Fruit fly (Drosophila melanogaster) whole organism, embryonic: ENCODE data around the gene Tmx3.

Experiments used
- Atf3 ChIP-seq: fragments of 200-800 bp; sonication (Bioruptor generic); optimal IDR thresholded peaks from 3 replicates; lab custom pipeline; 2016; ENCODE audit warnings: missing biosample characterization, missing genetic modification characterization
- Blimp-1 ChIP-seq: fragments of 200-800 bp; sonication (Bioruptor generic); optimal IDR thresholded peaks from 3 replicates; lab custom pipeline; 2018; ENCODE audit warnings: missing biosample characterization, missing genetic modification characterization, mild to moderate bottlenecking, moderate library complexity, missing genetic modification reagents
- CG10565 ChIP-seq: fragments of 200-800 bp; sonication (Bioruptor generic); optimal IDR thresholded peaks from 3 replicates; lab custom pipeline; 2016; ENCODE audit warnings: missing biosample characterization, mild to moderate bottlenecking, missing genetic modification characterization
- CG11247 ChIP-seq: fragments of 200-800 bp; sonication (Bioruptor generic); IDR thresholded peaks from 2 replicates; pipeline ENCODE4 v1.3.6; 2022; ENCODE audit warnings: missing biosample characterization, missing genetic modification characterization
- CG11696 ChIP-seq: fragments of 200-800 bp; sonication (Bioruptor generic); IDR thresholded peaks from 2 replicates; pipeline ENCODE4 v1.3.6; 2022; ENCODE audit warnings: missing biosample characterization, missing genetic modification characterization
- CG11723 ChIP-seq: fragments of 200-800 bp; sonication (Bioruptor generic); optimal IDR thresholded peaks from 2 replicates; lab custom pipeline; 2017; ENCODE audit warnings: missing biosample characterization, mild to moderate bottlenecking, missing genetic modification characterization
- CG12155 ChIP-seq: fragments of 200-800 bp; sonication (Bioruptor generic); optimal IDR thresholded peaks from 3 replicates; lab custom pipeline; 2016; ENCODE audit warnings: missing biosample characterization, missing genetic modification characterization
- CG12236 ChIP-seq: fragments of 200-800 bp; sonication (Bioruptor generic); optimal IDR thresholded peaks from 2 replicates; lab custom pipeline; 2016; ENCODE audit warnings: missing biosample characterization, missing genetic modification characterization
- CG1602 ChIP-seq: fragments of 200-800 bp; sonication (Bioruptor generic); optimal IDR thresholded peaks from 3 replicates; lab custom pipeline; 2016; ENCODE audit warnings: missing biosample characterization, missing genetic modification characterization
- CG16779 ChIP-seq: fragments of 200-800 bp; sonication (Bioruptor generic); IDR thresholded peaks from 2 replicates; pipeline ENCODE4 v1.3.6; 2022; ENCODE audit warnings: missing biosample characterization, missing genetic modification characterization
- CG17359 ChIP-seq: fragments of 200-800 bp; sonication (Bioruptor generic); optimal IDR thresholded peaks from 3 replicates; lab custom pipeline; 2018; ENCODE audit warnings: missing biosample characterization, mild to moderate bottlenecking, missing genetic modification characterization, moderate library complexity
- CG17361 ChIP-seq: fragments of 200-800 bp; sonication (Bioruptor generic); IDR thresholded peaks from 3 replicates; pipeline ENCODE4 v1.3.6; 2022; ENCODE audit warnings: missing biosample characterization, missing genetic modification characterization
- CG2202 ChIP-seq: fragments of 200-800 bp; sonication (Bioruptor generic); optimal IDR thresholded peaks from 2 replicates; lab custom pipeline; 2018; ENCODE audit warnings: missing biosample characterization, mild to moderate bottlenecking, missing genetic modification characterization
- CG2875 ChIP-seq: fragments of 200-800 bp; sonication (Bioruptor generic); optimal IDR thresholded peaks from 2 replicates; lab custom pipeline; 2017; ENCODE audit warnings: missing biosample characterization, mild to moderate bottlenecking, missing genetic modification characterization, missing genetic modification reagents
- CG31224 ChIP-seq: fragments of 200-800 bp; sonication (Bioruptor generic); IDR thresholded peaks from 2 replicates; pipeline ENCODE4 v1.3.6; 2022; ENCODE audit warnings: missing biosample characterization, missing genetic modification characterization
- CG31365 ChIP-seq: fragments of 200-800 bp; sonication (Bioruptor generic); optimal IDR thresholded peaks from 2 replicates; lab custom pipeline; 2018; ENCODE audit warnings: missing biosample characterization, mild to moderate bottlenecking, missing genetic modification characterization
- CG3281 ChIP-seq: fragments of 200-800 bp; sonication (Bioruptor generic); optimal IDR thresholded peaks from 3 replicates; lab custom pipeline; 2017; ENCODE audit warnings: missing biosample characterization, mild to moderate bottlenecking, missing genetic modification characterization
- CG34376 ChIP-seq: fragments of 200-800 bp; sonication (Bioruptor generic); optimal IDR thresholded peaks from 2 replicates; lab custom pipeline; 2018; ENCODE audit warnings: missing biosample characterization, mild to moderate bottlenecking, missing genetic modification characterization
- CG43689 ChIP-seq: fragments of 200-800 bp; sonication (Bioruptor generic); IDR thresholded peaks from 2 replicates; pipeline ENCODE4 v1.3.6; 2022; ENCODE audit warnings: missing biosample characterization, missing genetic modification characterization
- CG4424 ChIP-seq: fragments of 200-800 bp; sonication (Bioruptor generic); optimal IDR thresholded peaks from 3 replicates; lab custom pipeline; 2016; ENCODE audit warnings: missing biosample characterization, missing genetic modification characterization
- CG4707 ChIP-seq: fragments of 200-800 bp; sonication (Bioruptor generic); optimal IDR thresholded peaks from 2 replicates; lab custom pipeline; 2018; ENCODE audit warnings: missing biosample characterization, mild to moderate bottlenecking, missing genetic modification characterization, moderate library complexity
- CG6254 ChIP-seq: fragments of 200-800 bp; sonication (Bioruptor generic); optimal IDR thresholded peaks from 3 replicates; lab custom pipeline; 2017; ENCODE audit warnings: mild to moderate bottlenecking, missing biosample characterization, missing genetic modification reagents, missing genetic modification characterization
- CG8924 ChIP-seq: fragments of 200-800 bp; optimal IDR thresholded peaks from 3 replicates; lab custom pipeline; 2019; ENCODE audit warnings: missing biosample characterization, mild to moderate bottlenecking, missing genetic modification characterization, moderate library complexity
- D19A ChIP-seq: fragments of 200-800 bp; optimal IDR thresholded peaks from 3 replicates; lab custom pipeline; 2019; ENCODE audit warnings: missing biosample characterization, mild to moderate bottlenecking, missing genetic modification characterization, moderate library complexity
- Fer1 ChIP-seq: fragments of 200-800 bp; sonication (Bioruptor generic); optimal IDR thresholded peaks from 2 replicates; lab custom pipeline; 2017; ENCODE audit warnings: missing biosample characterization, mild to moderate bottlenecking, missing genetic modification characterization
- Mes4 ChIP-seq: fragments of 200-800 bp; sonication (Bioruptor generic); optimal IDR thresholded peaks from 2 replicates; lab custom pipeline; 2016; ENCODE audit warnings: missing biosample characterization, missing genetic modification characterization
- Side ChIP-seq: fragments of 200-800 bp; sonication (Bioruptor generic); optimal IDR thresholded peaks from 2 replicates; lab custom pipeline; 2016; ENCODE audit warnings: missing biosample characterization, missing genetic modification characterization
- Ssrp ChIP-seq: fragments of 200-800 bp; sonication (Bioruptor generic); optimal IDR thresholded peaks from 2 replicates; lab custom pipeline; 2018; ENCODE audit warnings: missing biosample characterization, mild to moderate bottlenecking, missing genetic modification characterization, moderate library complexity
- abd-A ChIP-seq: fragments of 200-800 bp; sonication (Bioruptor generic); optimal IDR thresholded peaks from 3 replicates; lab custom pipeline; 2019; ENCODE audit warnings: missing biosample characterization, mild to moderate bottlenecking, missing genetic modification characterization, moderate library complexity
- bab2 ChIP-seq: fragments of 200-800 bp; sonication (Bioruptor generic); optimal IDR thresholded peaks from 2 replicates; lab custom pipeline; 2016; ENCODE audit warnings: missing biosample characterization, missing genetic modification characterization
- chinmo ChIP-seq: fragments of 200-800 bp; sonication (Bioruptor generic); IDR thresholded peaks from 4 replicates; pipeline ENCODE4 v1.3.6; 2022; ENCODE audit warnings: missing biosample characterization, missing genetic modification characterization; ENCODE audit not compliant: partially characterized antibody
- crc ChIP-seq: fragments of 200-800 bp; sonication (Bioruptor generic); optimal IDR thresholded peaks from 2 replicates; lab custom pipeline; 2016; ENCODE audit warnings: missing biosample characterization, missing genetic modification characterization
- cwo ChIP-seq: fragments of 200-800 bp; sonication (Bioruptor generic); optimal IDR thresholded peaks from 3 replicates; lab custom pipeline; 2017; ENCODE audit warnings: missing biosample characterization, missing genetic modification characterization, mild to moderate bottlenecking, moderate library complexity, missing genetic modification reagents
- dmrt99B ChIP-seq: fragments of 200-800 bp; sonication (Bioruptor generic); optimal IDR thresholded peaks from 2 replicates; lab custom pipeline; 2018; ENCODE audit warnings: missing biosample characterization, mild to moderate bottlenecking, missing genetic modification characterization, moderate library complexity
- esg ChIP-seq: fragments of 200-800 bp; sonication (Bioruptor generic); conservative IDR thresholded peaks from 2 replicates; pipeline ENCODE4 v1.3.6; 2022; ENCODE audit warnings: missing biosample characterization, missing genetic modification characterization
- hb ChIP-seq: fragments of 200-800 bp; sonication (Bioruptor generic); IDR thresholded peaks from 3 replicates; pipeline ENCODE4 v1.3.6; 2022; ENCODE audit warnings: missing biosample characterization, missing genetic modification characterization; ENCODE audit not compliant: partially characterized antibody
- klu ChIP-seq: fragments of 200-800 bp; sonication (Bioruptor generic); IDR thresholded peaks from 2 replicates; pipeline ENCODE4 v1.3.6; 2022; ENCODE audit warnings: missing biosample characterization, missing genetic modification characterization
- maf-S ChIP-seq: fragments of 200-800 bp; sonication (Bioruptor generic); optimal IDR thresholded peaks from 2 replicates; lab custom pipeline; 2016; ENCODE audit warnings: missing biosample characterization, missing genetic modification characterization
- org-1 ChIP-seq: fragments of 200-800 bp; sonication (Bioruptor generic); optimal IDR thresholded peaks from 2 replicates; lab custom pipeline; 2017; ENCODE audit warnings: missing biosample characterization, missing genetic modification characterization
- p53 ChIP-seq: fragments of 200-800 bp; sonication (Bioruptor generic); optimal IDR thresholded peaks from 2 replicates; lab custom pipeline; 2016; ENCODE audit warnings: missing biosample characterization, missing genetic modification characterization
- psq ChIP-seq: fragments of 200-800 bp; sonication (Bioruptor generic); optimal IDR thresholded peaks from 2 replicates; lab custom pipeline; 2017; ENCODE audit warnings: missing biosample characterization, missing genetic modification characterization
- pum ChIP-seq: fragments of 200-800 bp; sonication (Bioruptor generic); optimal IDR thresholded peaks from 2 replicates; lab custom pipeline; 2016; ENCODE audit warnings: missing biosample characterization, missing genetic modification characterization
- repo ChIP-seq: fragments of 200-800 bp; sonication (Bioruptor generic); optimal IDR thresholded peaks from 2 replicates; lab custom pipeline; 2016; ENCODE audit warnings: missing biosample characterization, missing genetic modification characterization
- salm ChIP-seq: fragments of 200-800 bp; sonication (Bioruptor generic); optimal IDR thresholded peaks from 2 replicates; lab custom pipeline; 2018; ENCODE audit warnings: missing biosample characterization, mild to moderate bottlenecking, missing genetic modification characterization
- sc ChIP-seq, 3 experiments: fragments of >200 bp in 2 of 3; fragments of 200-800 bp in 1 of 3; sonication (Bioruptor generic) in 1 of 3; optimal IDR thresholded peaks; 2 replicates in 2 of 3; 3 replicates in 1 of 3; lab custom pipeline; 2017; ENCODE audit warnings: mild to moderate bottlenecking in 1 of 3, missing biosample characterization in 1 of 3, missing genetic modification characterization in 1 of 3, missing genetic modification reagents in 1 of 3
- so ChIP-seq: fragments of 200-800 bp; sonication (Bioruptor generic); IDR thresholded peaks from 3 replicates; pipeline ENCODE4 v1.3.6; 2022; ENCODE audit warnings: missing biosample characterization, missing genetic modification characterization
- tin ChIP-seq: fragments of 200-800 bp; sonication (Bioruptor generic); optimal IDR thresholded peaks from 3 replicates; lab custom pipeline; 2016; ENCODE audit warnings: missing biosample characterization, missing genetic modification characterization
- unc-4 ChIP-seq: fragments of 200-800 bp; sonication (Bioruptor generic); IDR thresholded peaks from 2 replicates; pipeline ENCODE4 v1.3.6; 2022; ENCODE audit warnings: missing biosample characterization, missing genetic modification characterization; ENCODE audit not compliant: partially characterized antibody
- zfh1 ChIP-seq: fragments of 200-800 bp; sonication (Bioruptor generic); IDR thresholded peaks from 3 replicates; pipeline ENCODE4 v1.3.6; 2022; ENCODE audit warnings: missing biosample characterization, missing genetic modification characterization
- zfh2 ChIP-seq: fragments of 200-800 bp; sonication (Bioruptor generic); optimal IDR thresholded peaks from 2 replicates; lab custom pipeline; 2016; ENCODE audit warnings: missing biosample characterization, missing genetic modification characterization

The Tmx3 gene

dm6 chr3L:16203236-16203635, 25.7 kb upstream of the Tmx3 start (continued):
- TF ChIP-seq dmrt99B (tag; lab: Kevin White, UChicago) (peak; percentile 83), Ssrp (tag; lab: Kevin White, UChicago) (no peak), repo (GFP tag; lab: Kevin White, UChicago) (peak; percentile 65), pum (GFP tag; lab: Kevin White, UChicago) (peak; percentile 63), crc (GFP tag; lab: Kevin White, UChicago) (peak; percentile 71), p53 (GFP tag; lab: Kevin White, UChicago) (no peak), CG6254 (GFP tag; lab: Kevin White, UChicago) (peak; percentile 24), so (peak; percentile 63; the same call in 1 of the 3 replicates), CG31224 (peak; percentile 75), chinmo (GFP tag; lab: Robert Waterston, UW) (no peak), salm (tag; lab: Kevin White, UChicago) (peak; percentile 46), CG8924 (tag; lab: Kevin White, UChicago) (peak; percentile 70), psq (GFP tag; lab: Kevin White, UChicago) (no peak), CG10565 (GFP tag; lab: Kevin White, UChicago) (no peak), CG2875 (GFP tag; lab: Kevin White, UChicago) (peak; percentile 33), CG12236 (GFP tag; lab: Kevin White, UChicago) (no peak), CG34376 (peak; percentile 5), CG3281 (GFP tag; lab: Kevin White, UChicago) (peak; percentile 85), Side (GFP tag; lab: Kevin White, UChicago) (peak; percentile 64), zfh1 (GFP tag; lab: Robert Waterston, UW) (peak; percentile 86), CG11696 (GFP tag; lab: Robert Waterston, UW) (peak; percentile 75), klu (peak; percentile 74), CG17361 (GFP tag; lab: Robert Waterston, UW) (peak; percentile 34; the same call in 1 of the 3 replicates), D19A (peak; percentile 91), tin (GFP tag; lab: Kevin White, UChicago) (peak; percentile 65), Fer1 (GFP tag; lab: Kevin White, UChicago) (no peak), Blimp-1 (peak; percentile 71), CG31365 (peak; percentile 45), CG2202 (tag; lab: Kevin White, UChicago) (no peak), sc (optimal IDR thresholded peaks at IDR 0.05; lab: Kevin White, UChicago) (no peak), sc (GFP tag; optimal IDR thresholded peaks at IDR 0.05; lab: Kevin White, UChicago) (no peak), org-1 (GFP tag; lab: Kevin White, UChicago) (peak; percentile 68), CG4424 (peak; percentile 66), Atf3 (GFP tag; lab: Kevin White, UChicago) (peak; percentile 51), Mes4 (GFP tag; lab: Kevin White, UChicago) (peak; percentile 9), abd-A (peak; percentile 36), CG12155 (peak; percentile 66), esg (GFP tag; lab: Robert Waterston, UW) (peak; percentile 82), CG17359 (peak; percentile 86), bab2 (GFP tag; lab: Kevin White, UChicago) (peak; percentile 74), CG4707 (GFP tag; lab: Kevin White, UChicago) (no peak), CG16779 (GFP tag; lab: Robert Waterston, UW) (peak; percentile 87), CG11723 (GFP tag; lab: Kevin White, UChicago) (no peak), zfh2 (GFP tag; lab: Kevin White, UChicago) (peak; percentile 81), maf-S (GFP tag; lab: Kevin White, UChicago) (peak; percentile 72), CG11247 (no peak; the same call in 1 of the 2 replicates), cwo (GFP tag; lab: Kevin White, UChicago) (peak; percentile 85), CG43689 (peak; percentile 83), hb (GFP tag; lab: Robert Waterston, UW) (0 out of 3 replicates have a peak, but pooled peaks have one; percentile 41), CG1602 (GFP tag; lab: Kevin White, UChicago) (peak; percentile 59), unc-4 (GFP tag; lab: Robert Waterston, UW) (no peak)
